Fruit fly (Drosophila melanogaster) whole organism, embryonic: ENCODE data around the gene CG7483.

Experiments
- Aef1 ChIP-seq: fragments of 200-800 bp; sonication (Bioruptor generic); IDR thresholded peaks from 3 replicates; pipeline ENCODE4 v1.3.6; 2022; ENCODE audit warnings: missing biosample characterization, missing genetic modification characterization
- Atf3 ChIP-seq: fragments of 200-800 bp; sonication (Bioruptor generic); optimal IDR thresholded peaks from 3 replicates; lab custom pipeline; 2016; ENCODE audit warnings: missing biosample characterization, missing genetic modification characterization
- Atf6 ChIP-seq: fragments of 200-800 bp; sonication (Bioruptor generic); IDR thresholded peaks from 2 replicates; pipeline ENCODE4 v1.3.6; 2022; ENCODE audit warnings: missing biosample characterization, missing genetic modification characterization
- Blimp-1 ChIP-seq: fragments of 200-800 bp; sonication (Bioruptor generic); optimal IDR thresholded peaks from 3 replicates; lab custom pipeline; 2018; ENCODE audit warnings: missing biosample characterization, missing genetic modification characterization, mild to moderate bottlenecking, moderate library complexity, missing genetic modification reagents
- CG10462 ChIP-seq: fragments of 200-800 bp; sonication (Bioruptor generic); optimal IDR thresholded peaks from 2 replicates; lab custom pipeline; 2016; ENCODE audit warnings: missing biosample characterization, missing genetic modification characterization
- CG12391 ChIP-seq: fragments of 200-800 bp; sonication (Bioruptor generic); optimal IDR thresholded peaks from 3 replicates; lab custom pipeline; 2018; ENCODE audit warnings: missing biosample characterization, mild to moderate bottlenecking, missing genetic modification characterization, moderate library complexity
- CG13624 ChIP-seq: fragments of 200-800 bp; sonication (Bioruptor generic); optimal IDR thresholded peaks from 2 replicates; lab custom pipeline; 2016; ENCODE audit warnings: missing biosample characterization, missing genetic modification characterization
- CG1603 ChIP-seq: fragments of 200-800 bp; sonication (Bioruptor generic); optimal IDR thresholded peaks from 2 replicates; lab custom pipeline; 2019; ENCODE audit warnings: missing biosample characterization, mild to moderate bottlenecking, missing genetic modification characterization, moderate library complexity
- CG1647 ChIP-seq: fragments of 200-800 bp; sonication (Bioruptor generic); optimal IDR thresholded peaks from 3 replicates; lab custom pipeline; 2016; ENCODE audit warnings: missing biosample characterization, missing genetic modification characterization
- CG16813 ChIP-seq: fragments of 200-800 bp; sonication (Bioruptor generic); IDR thresholded peaks from 3 replicates; pipeline ENCODE4 v1.3.6; 2022; ENCODE audit warnings: missing biosample characterization, missing genetic modification characterization; ENCODE audit not compliant: partially characterized antibody
- CG17912 ChIP-seq: fragments of 200-800 bp; sonication (Bioruptor generic); optimal IDR thresholded peaks from 2 replicates; lab custom pipeline; 2018; ENCODE audit warnings: missing biosample characterization, mild to moderate bottlenecking, missing genetic modification characterization
- CG3163 ChIP-seq: fragments of 200-800 bp; sonication (Bioruptor generic); optimal IDR thresholded peaks from 3 replicates; lab custom pipeline; 2016; ENCODE audit warnings: missing biosample characterization, missing genetic modification characterization
- CG32532 ChIP-seq: fragments of 200-800 bp; sonication (Bioruptor generic); IDR thresholded peaks from 2 replicates; pipeline ENCODE4 v1.3.6; 2022; ENCODE audit warnings: missing biosample characterization, missing genetic modification characterization
- CG3726 ChIP-seq: fragments of 200-800 bp; sonication (Bioruptor generic); IDR thresholded peaks from 3 replicates; pipeline ENCODE4, ENCODE4 v1.3.6; 2022; ENCODE audit warnings: missing biosample characterization, missing genetic modification characterization
- CG5245 ChIP-seq: fragments of 200-800 bp; sonication (Bioruptor generic); optimal IDR thresholded peaks from 3 replicates; lab custom pipeline; 2016; ENCODE audit warnings: missing biosample characterization, missing genetic modification characterization
- CG6654 ChIP-seq: fragments of 200-800 bp; sonication (Bioruptor generic); optimal IDR thresholded peaks from 2 replicates; lab custom pipeline; 2017; ENCODE audit warnings: missing biosample characterization, mild to moderate bottlenecking, missing genetic modification characterization
- CG7928 ChIP-seq: fragments of 200-800 bp; sonication (Bioruptor generic); optimal IDR thresholded peaks from 2 replicates; lab custom pipeline; 2017; ENCODE audit warnings: missing biosample characterization, mild to moderate bottlenecking, missing genetic modification characterization
- CG8290 ChIP-seq, 3 experiments: fragments of 200-800 bp; sonication (Bioruptor generic); optimal IDR thresholded peaks; 2 replicates each; lab custom pipeline; 2016 to 2019; ENCODE audit warnings: missing biosample characterization in 3 of 3, missing genetic modification characterization in 3 of 3, mild to moderate bottlenecking in 2 of 3, moderate library complexity in 1 of 3
- CG8478 ChIP-seq: fragments of >200 bp; optimal IDR thresholded peaks from 2 replicates; lab custom pipeline; 2018
- CHES-1-like ChIP-seq: fragments of 200-800 bp; sonication (Bioruptor generic); optimal IDR thresholded peaks from 2 replicates; lab custom pipeline; 2016; ENCODE audit warnings: missing biosample characterization, missing genetic modification characterization
- D19A ChIP-seq: fragments of 200-800 bp; optimal IDR thresholded peaks from 3 replicates; lab custom pipeline; 2019; ENCODE audit warnings: missing biosample characterization, mild to moderate bottlenecking, missing genetic modification characterization, moderate library complexity
- Doc2 ChIP-seq: fragments of 200-800 bp; sonication (Bioruptor generic); IDR thresholded peaks from 2 replicates; pipeline ENCODE4 v1.3.6; 2022; ENCODE audit warnings: missing biosample characterization, missing genetic modification characterization
- E2f1 ChIP-seq: fragments of 200-800 bp; sonication (Bioruptor generic); IDR thresholded peaks from 2 replicates; pipeline ENCODE4 v1.3.6; 2022; ENCODE audit warnings: missing biosample characterization, missing genetic modification characterization
- Fer3 ChIP-seq: fragments of 200-800 bp; sonication (Bioruptor generic); optimal IDR thresholded peaks from 2 replicates; lab custom pipeline; 2018; ENCODE audit warnings: missing biosample characterization, mild to moderate bottlenecking, missing genetic modification characterization, moderate library complexity
- Hr3 ChIP-seq: fragments of 200-800 bp; sonication (Bioruptor generic); optimal IDR thresholded peaks from 3 replicates; lab custom pipeline; 2016; ENCODE audit warnings: missing biosample characterization, missing genetic modification characterization
- Pdp1 ChIP-seq, 2 experiments: fragments of 200-800 bp; sonication (Bioruptor generic); optimal IDR thresholded peaks; 3 replicates each; lab custom pipeline; 2016; ENCODE audit warnings: missing biosample characterization in 2 of 2, missing genetic modification characterization in 2 of 2, mild to moderate bottlenecking in 1 of 2, moderate library complexity in 1 of 2
- Sry-δ ChIP-seq: fragments of 200-800 bp; sonication (Bioruptor generic); optimal IDR thresholded peaks from 2 replicates; lab custom pipeline; 2016; ENCODE audit warnings: missing biosample characterization, missing genetic modification characterization
- Xbp1 ChIP-seq: fragments of 200-800 bp; sonication (Bioruptor generic); optimal IDR thresholded peaks from 3 replicates; lab custom pipeline; 2016; ENCODE audit warnings: missing biosample characterization, mild to moderate bottlenecking, missing genetic modification characterization
- ato ChIP-seq: fragments of 200-800 bp; sonication (Bioruptor generic); IDR thresholded peaks from 2 replicates; pipeline ENCODE4 v1.3.6; 2022; ENCODE audit warnings: missing biosample characterization, missing genetic modification characterization; ENCODE audit not compliant: partially characterized antibody
- crc ChIP-seq: fragments of 200-800 bp; sonication (Bioruptor generic); optimal IDR thresholded peaks from 2 replicates; lab custom pipeline; 2016; ENCODE audit warnings: missing biosample characterization, missing genetic modification characterization
- dmrt99B ChIP-seq: fragments of 200-800 bp; sonication (Bioruptor generic); optimal IDR thresholded peaks from 2 replicates; lab custom pipeline; 2018; ENCODE audit warnings: missing biosample characterization, mild to moderate bottlenecking, missing genetic modification characterization, moderate library complexity
- dpn ChIP-seq, 2 experiments: fragments of 200-800 bp; sonication (Bioruptor generic); optimal IDR thresholded peaks; 3 replicates each; lab custom pipeline; 2016; ENCODE audit warnings: missing biosample characterization in 2 of 2, missing genetic modification characterization in 2 of 2
- emc ChIP-seq: fragments of 200-800 bp; sonication (Bioruptor generic); optimal IDR thresholded peaks from 2 replicates; lab custom pipeline; 2016; ENCODE audit warnings: missing biosample characterization, missing genetic modification characterization
- fd64A ChIP-seq: fragments of 200-800 bp; sonication (Bioruptor generic); optimal IDR thresholded peaks from 3 replicates; lab custom pipeline; 2018; ENCODE audit warnings: missing biosample characterization, mild to moderate bottlenecking, missing genetic modification characterization
- gfzf ChIP-seq: fragments of 200-800 bp; sonication (Bioruptor generic); optimal IDR thresholded peaks from 2 replicates; lab custom pipeline; 2016; ENCODE audit warnings: missing biosample characterization, mild to moderate bottlenecking, missing genetic modification characterization, moderate library complexity
- grau ChIP-seq: fragments of 200-800 bp; optimal IDR thresholded peaks from 3 replicates; lab custom pipeline; 2019; ENCODE audit warnings: missing biosample characterization, mild to moderate bottlenecking, missing genetic modification characterization, moderate library complexity
- hb ChIP-seq: fragments of 200-800 bp; sonication (Bioruptor generic); IDR thresholded peaks from 3 replicates; pipeline ENCODE4 v1.3.6; 2022; ENCODE audit warnings: missing biosample characterization, missing genetic modification characterization; ENCODE audit not compliant: partially characterized antibody
- klu ChIP-seq: fragments of 200-800 bp; sonication (Bioruptor generic); IDR thresholded peaks from 2 replicates; pipeline ENCODE4 v1.3.6; 2022; ENCODE audit warnings: missing biosample characterization, missing genetic modification characterization
- maf-S ChIP-seq: fragments of 200-800 bp; sonication (Bioruptor generic); optimal IDR thresholded peaks from 2 replicates; lab custom pipeline; 2016; ENCODE audit warnings: missing biosample characterization, missing genetic modification characterization
- mam ChIP-seq: fragments of 200-800 bp; sonication (Bioruptor generic); optimal IDR thresholded peaks from 3 replicates; lab custom pipeline; 2016; ENCODE audit warnings: missing biosample characterization, missing genetic modification characterization
- pros ChIP-seq: fragments of 200-800 bp; sonication (Bioruptor generic); optimal IDR thresholded peaks from 3 replicates; lab custom pipeline; 2019; ENCODE audit warnings: missing biosample characterization, mild to moderate bottlenecking, missing genetic modification characterization, moderate library complexity
- pzg ChIP-seq: fragments of 200-800 bp; sonication (Bioruptor generic); optimal IDR thresholded peaks from 3 replicates; lab custom pipeline; 2018; ENCODE audit warnings: missing biosample characterization, mild to moderate bottlenecking, missing genetic modification characterization, moderate library complexity
- ranshi ChIP-seq: fragments of 200-800 bp; sonication (Bioruptor generic); IDR thresholded peaks from 2 replicates; pipeline ENCODE4 v1.3.6; 2022; ENCODE audit warnings: missing biosample characterization, missing genetic modification characterization
- sim ChIP-seq: fragments of 200-800 bp; sonication (Bioruptor generic); IDR thresholded peaks from 2 replicates; pipeline ENCODE4 v1.3.6; 2022; ENCODE audit warnings: missing biosample characterization, missing genetic modification characterization
- sob ChIP-seq: fragments of 200-800 bp; sonication (Bioruptor generic); IDR thresholded peaks from 2 replicates; pipeline ENCODE4 v1.3.6; 2022; ENCODE audit warnings: missing biosample characterization, missing genetic modification characterization
- tap ChIP-seq: fragments of 200-800 bp; optimal IDR thresholded peaks from 3 replicates; lab custom pipeline; 2019; ENCODE audit warnings: missing biosample characterization, mild to moderate bottlenecking, missing genetic modification characterization, moderate library complexity
- toy ChIP-seq: fragments of 200-800 bp; sonication (Bioruptor generic); IDR thresholded peaks from 2 replicates; pipeline ENCODE4 v1.3.6; 2022; ENCODE audit warnings: missing biosample characterization, missing genetic modification characterization
- twi ChIP-seq: fragments of 200-800 bp; optimal IDR thresholded peaks from 2 replicates; lab custom pipeline; 2019; ENCODE audit warnings: missing biosample characterization, mild to moderate bottlenecking, missing genetic modification characterization, moderate library complexity
- z ChIP-seq: fragments of 200-800 bp; sonication (Bioruptor generic); IDR thresholded peaks from 3 replicates; pipeline ENCODE4 v1.3.6; 2022; ENCODE audit warnings: missing biosample characterization, missing genetic modification characterization
- zf30C ChIP-seq: fragments of 200-800 bp; sonication (Bioruptor generic); optimal IDR thresholded peaks from 3 replicates; lab custom pipeline; 2018; ENCODE audit warnings: missing biosample characterization, mild to moderate bottlenecking, missing genetic modification characterization

Gene CG7483

dm6 chr3R:8303848-8304247, 9.2 kb upstream of the CG7483 start, which contains the start of gene nac (continued):
- no peak for TF ChIP-seq CG8290 (GFP tag; optimal IDR thresholded peaks at IDR 0.05; lab: Kevin White, UChicago)
- TF ChIP-seq CG8290 (tag; optimal IDR thresholded peaks at IDR 0.05; lab: Kevin White, UChicago), result peak in 1 of 2 experiments; percentile 62
- TF ChIP-seq Doc2 (GFP tag; lab: Robert Waterston, UW), result no peak
- no peak for TF ChIP-seq E2f1 (GFP tag; lab: Robert Waterston, UW)
- TF ChIP-seq CG32532 (GFP tag; lab: Robert Waterston, UW), result peak; percentile 33; the same call in 1 of the 2 replicates
- no peak for TF ChIP-seq klu (GFP tag; lab: Robert Waterston, UW)
- TF ChIP-seq grau (tag; lab: Kevin White, UChicago), result peak; percentile 31
- peak; percentile 3 for TF ChIP-seq Fer3 (tag; lab: Kevin White, UChicago)
- peak; percentile 17 for TF ChIP-seq CG12391 (tag; lab: Kevin White, UChicago)
- no peak for TF ChIP-seq CG7928 (GFP tag; lab: Kevin White, UChicago)
- TF ChIP-seq CG10462 (GFP tag; lab: Kevin White, UChicago), result no peak
- peak; percentile 28 for TF ChIP-seq CG13624 (GFP tag; lab: Kevin White, UChicago)
- no peak for TF ChIP-seq CG3163 (GFP tag; lab: Kevin White, UChicago)
- peak; percentile 9 for TF ChIP-seq CG1603
- peak; percentile 1 to 9 for TF ChIP-seq dpn (GFP tag; optimal IDR thresholded peaks at IDR 0.05; lab: Kevin White, UChicago)
- TF ChIP-seq CG8478 (lab: Kevin White, UChicago), result no peak
- TF ChIP-seq dmrt99B, result no peak
- no peak for TF ChIP-seq CG6654
- TF ChIP-seq sob (GFP tag; lab: Robert Waterston, UW), result 0 out of 2 replicates have a peak, but pooled peaks have one; percentile 14
- TF ChIP-seq emc (GFP tag; lab: Kevin White, UChicago), result no peak
- peak; percentile 3 for TF ChIP-seq D19A (tag; lab: Kevin White, UChicago)
- TF ChIP-seq z, result peak; percentile 78
- TF ChIP-seq tap (tag; lab: Kevin White, UChicago), result no peak
- 0 out of 2 replicates have a peak, but pooled peaks have one; percentile 46 for TF ChIP-seq Atf6 (GFP tag; lab: Robert Waterston, UW)
- no peak for TF ChIP-seq zf30C (GFP tag; lab: Kevin White, UChicago)
- TF ChIP-seq CG3726 (GFP tag; lab: Robert Waterston, UW), result no peak
- no peak for TF ChIP-seq Aef1 (GFP tag; lab: Robert Waterston, UW)
- TF ChIP-seq, all 482 proteins: peak for 56

- TF ChIP-seq twi (tag; lab: Kevin White, UChicago) (no peak), ranshi (no peak), mam (GFP tag; lab: Kevin White, UChicago) (peak; percentile 73), Xbp1 (GFP tag; lab: Kevin White, UChicago) (peak; percentile 48), CG13624 (GFP tag; lab: Kevin White, UChicago) (peak; percentile 72), Blimp-1 (GFP tag; lab: Kevin White, UChicago) (no peak), CG32532 (GFP tag; lab: Robert Waterston, UW) (0 out of 2 replicates have a peak, but pooled peaks have one; percentile 4), sim (no peak), Hr3 (GFP tag; lab: Kevin White, UChicago) (peak; percentile 11), gfzf (GFP tag; lab: Kevin White, UChicago) (peak; percentile 56), CG17912 (GFP tag; lab: Kevin White, UChicago) (peak; percentile 30), maf-S (GFP tag; lab: Kevin White, UChicago) (peak; percentile 52), fd64A (no peak), ato (GFP tag; lab: Robert Waterston, UW) (peak; percentile 99), Sry-δ (GFP tag; lab: Kevin White, UChicago) (peak; percentile 83), toy (GFP tag; lab: Robert Waterston, UW) (no peak), pzg (GFP tag; lab: Kevin White, UChicago) (peak; percentile 99), CG16813 (GFP tag; lab: Robert Waterston, UW) (peak; percentile 81), CHES-1-like (GFP tag; lab: Kevin White, UChicago) (peak; percentile 47), CG1647 (GFP tag; lab: Kevin White, UChicago) (no peak), Atf3 (no peak), pros (no peak), CG5245 (peak; percentile 44), Pdp1 (GFP tag; optimal IDR thresholded peaks at IDR 0.05; lab: Kevin White, UChicago) (peak in 1 of 2 experiments; percentile 37), hb (GFP tag; lab: Robert Waterston, UW) (peak; percentile 80), crc (GFP tag; lab: Kevin White, UChicago) (no peak)
Observed at dm6 chr3R:8305110-8305509, 7.9 kb upstream of the CG7483 start, which contains the start of gene Sgt1. TSS of gene Sgt1 (minus strand) at chr3R:8305274.
